Worm (Caenorhabditis elegans): Measurements from ENCODE around the gene M110.3.

DNA sequence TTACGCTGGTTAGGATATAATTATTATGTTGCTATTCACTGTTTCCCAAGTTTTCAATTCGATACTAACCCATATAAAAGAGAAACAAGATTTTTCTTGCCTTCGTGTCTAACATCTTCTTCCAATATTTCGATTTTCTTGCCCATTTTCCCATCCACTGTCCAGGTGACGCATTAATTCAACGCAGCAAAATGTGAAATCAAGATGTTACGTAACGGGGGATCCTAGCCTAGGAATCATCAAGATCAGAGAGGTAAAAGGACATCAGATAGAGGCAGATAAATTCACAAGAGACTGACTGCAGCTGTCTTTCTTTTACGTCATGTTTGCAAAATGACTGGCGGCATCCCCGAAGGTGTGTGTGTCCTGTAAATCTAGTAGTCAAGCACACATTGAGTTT is 8.2 kb upstream of the M110.3 start:
- TF ChIP-seq med-1 (GFP tag; optimal IDR thresholded peaks at IDR 0.05; ENCODE audit: insufficient read depth) (no peak), klf-2 (GFP tag; conservative IDR thresholded peaks at IDR 0.05) (no peak), tab-1 (GFP tag; IDR thresholded peaks at IDR 0.05) (no peak), T22C8.4 (GFP tag; IDR thresholded peaks at IDR 0.05) (no peak), ztf-29 (GFP tag; IDR thresholded peaks at IDR 0.05) (no peak)
